Worm (Caenorhabditis elegans) whole organism, dauer: ENCODE measurements around the gene F28C10.1.

Experiments
- unc-62 ChIP-seq: sonication (generic microtip); optimal IDR thresholded peaks from 2 replicates; lab custom pipeline; 2017; ENCODE audit warnings: missing biosample characterization, missing genetic modification reagents, missing genetic modification characterization

F28C10.1 gene

ce11 chrX:542807-543206, at the start of gene F28C10.1:
TSS of gene F28C10.1 (plus strand) at chrX:543107.
- TF ChIP-seq unc-62 (GFP tag; lab: Kevin White, UChicago), result no peak

- no peak for TF ChIP-seq unc-62 (GFP tag; lab: Kevin White, UChicago)
These were observed 46.1 kb upstream of the F28C10.1 start for ce11 chrX:496795-497194.

ce11 chrX:498640-499039, 44.3 kb upstream of the F28C10.1 start:
- no peak for TF ChIP-seq unc-62 (GFP tag; lab: Kevin White, UChicago)

- TF ChIP-seq unc-62 (GFP tag; lab: Kevin White, UChicago), result no peak
These were observed 38.7 kb upstream of the F28C10.1 start for ce11 chrX:504046-504843.

ce11 chrX:505014-505413, 37.9 kb upstream of the F28C10.1 start:
- TF ChIP-seq unc-62 (GFP tag; lab: Kevin White, UChicago), result no peak

- TF ChIP-seq unc-62 (GFP tag; lab: Kevin White, UChicago), result no peak
These were observed 36.1 kb upstream of the F28C10.1 start, which contains the start of gene B0310.2 for ce11 chrX:506848-507247. TSS of gene B0310.2 (minus strand) at chrX:506948.

- TF ChIP-seq unc-62 (GFP tag; lab: Kevin White, UChicago), result no peak
These were observed 28.9 kb upstream of the F28C10.1 start for ce11 chrX:514023-514422.

ce11 chrX:520881-521280, 22.0 kb upstream of the F28C10.1 start, which contains the start of gene B0310.3:
TSS of gene B0310.3 (minus strand) at chrX:520981.
- no peak for TF ChIP-seq unc-62 (GFP tag; lab: Kevin White, UChicago)

- TF ChIP-seq unc-62 (GFP tag; lab: Kevin White, UChicago), result no peak
These were observed 18.4 kb upstream of the F28C10.1 start for ce11 chrX:524498-524897.

ce11 chrX:527663-528062, 15.2 kb upstream of the F28C10.1 start:
- no peak for TF ChIP-seq unc-62 (GFP tag; lab: Kevin White, UChicago)

ce11 chrX:528761-529160, 14.1 kb upstream of the F28C10.1 start:
- TF ChIP-seq unc-62 (GFP tag; lab: Kevin White, UChicago), result no peak

- TF ChIP-seq unc-62 (GFP tag; lab: Kevin White, UChicago), result no peak
These were observed 13.5 kb upstream of the F28C10.1 start for ce11 chrX:529386-529785.

- no peak for TF ChIP-seq unc-62 (GFP tag; lab: Kevin White, UChicago)
These were observed 12.9 kb upstream of the F28C10.1 start, which contains the start of gene ugt-46 for ce11 chrX:530011-530410. TSS of gene ugt-46 (minus strand) at chrX:530289.

- no peak for TF ChIP-seq unc-62 (GFP tag; lab: Kevin White, UChicago)
These were observed 12.0 kb upstream of the F28C10.1 start, which contains the start of gene B0310.6 for ce11 chrX:530909-531308. TSS of gene B0310.6 (minus strand) at chrX:531009.

ce11 chrX:535728-536127, 7.2 kb upstream of the F28C10.1 start, which contains the start of gene F28C10.3:
TSS of gene F28C10.3 (minus strand) at chrX:535828.
- TF ChIP-seq unc-62 (GFP tag; lab: Kevin White, UChicago), result no peak

ce11 chrX:536365-536764, 6.5 kb upstream of the F28C10.1 start:
- TF ChIP-seq unc-62 (GFP tag; lab: Kevin White, UChicago), result no peak

ce11 chrX:538083-538482, 4.8 kb upstream of the F28C10.1 start:
- no peak for TF ChIP-seq unc-62 (GFP tag; lab: Kevin White, UChicago)
